Worm (Caenorhabditis elegans) whole organism, early embryonic: ENCODE measurements around the gene lbp-8.

Source experiments
- B0310.2 ChIP-seq: sonication (generic microtip); optimal IDR thresholded peaks from 2 replicates; lab custom pipeline; 2016; ENCODE audit warnings: mild to moderate bottlenecking, missing genetic modification characterization, missing compliant biosample characterization
- F13C5.2 ChIP-seq: sonication (generic microtip); optimal IDR thresholded peaks from 2 replicates; lab custom pipeline; 2017; ENCODE audit warnings: mild to moderate bottlenecking, missing genetic modification characterization, inconsistent platforms, missing compliant biosample characterization
- aly-1 ChIP-seq: sonication (generic microtip); optimal IDR thresholded peaks from 2 replicates; lab custom pipeline; 2016; ENCODE audit warnings: missing genetic modification characterization, missing compliant biosample characterization
- ama-1 ChIP-seq: fragments of 150-350 bp; optimal IDR thresholded peaks from 2 replicates; lab custom pipeline; 2014
- ceh-13 ChIP-seq: fragments of 200-800 bp; sonication (Bioruptor generic); optimal IDR thresholded peaks from 2 replicates; lab custom pipeline; 2018; ENCODE audit warnings: mild to moderate bottlenecking, missing genetic modification characterization, missing compliant biosample characterization
- ceh-36 ChIP-seq: sonication (generic microtip); optimal IDR thresholded peaks from 2 replicates; lab custom pipeline; 2016; ENCODE audit warnings: missing genetic modification characterization, inconsistent platforms, missing compliant biosample characterization
- ets-7 ChIP-seq: sonication (generic microtip); optimal IDR thresholded peaks from 2 replicates; lab custom pipeline; 2016; ENCODE audit warnings: missing genotype, missing genetic modification characterization, missing compliant biosample characterization
- flt-1 ChIP-seq: fragments of 200-800 bp; sonication (Bioruptor generic); IDR thresholded peaks from 2 replicates; pipeline ENCODE4 v1.3.6; 2022; ENCODE audit warnings: missing genetic modification characterization, missing compliant biosample characterization
- hmbx-1 ChIP-seq: sonication (generic microtip); optimal IDR thresholded peaks from 2 replicates; lab custom pipeline; 2016; ENCODE audit warnings: mild to moderate bottlenecking, missing genetic modification characterization, missing compliant biosample characterization
- hmg-4 ChIP-seq: fragments of 200-800 bp; sonication (Bioruptor generic); optimal IDR thresholded peaks from 2 replicates; lab custom pipeline; 2018; ENCODE audit warnings: mild to moderate bottlenecking, missing genetic modification characterization, missing compliant biosample characterization
- hnd-1 ChIP-seq: sonication (generic microtip); optimal IDR thresholded peaks from 2 replicates; lab custom pipeline; 2016; ENCODE audit warnings: missing genetic modification characterization, missing compliant biosample characterization
- pes-1 ChIP-seq: fragments of 200-800 bp; sonication (Bioruptor generic); IDR thresholded peaks from 2 replicates; pipeline ENCODE4 v1.3.6; 2022; ENCODE audit warnings: missing genetic modification reagents, missing genetic modification characterization, missing compliant biosample characterization
- scrt-1 ChIP-seq: fragments of 200-800 bp; sonication (Bioruptor generic); IDR thresholded peaks from 2 replicates; pipeline ENCODE4 v1.3.6; 2022; ENCODE audit warnings: missing genetic modification characterization, missing compliant biosample characterization
- sea-1 ChIP-seq: fragments of 200-800 bp; sonication (Bioruptor generic); conservative IDR thresholded peaks from 2 replicates; pipeline ENCODE4 v1.3.6; 2022; ENCODE audit warnings: missing genetic modification characterization, missing compliant biosample characterization
- tbx-11 ChIP-seq: fragments of 200-800 bp; sonication (Bioruptor generic); IDR thresholded peaks from 2 replicates; pipeline ENCODE4 v1.3.6; 2022; ENCODE audit warnings: missing genetic modification characterization, missing compliant biosample characterization
- tbx-37 ChIP-seq: fragments of 200-800 bp; sonication (Bioruptor generic); conservative IDR thresholded peaks from 2 replicates; pipeline ENCODE4 v1.3.6; 2022; ENCODE audit warnings: missing genetic modification reagents, missing genetic modification characterization, missing compliant biosample characterization
- tra-4 ChIP-seq: sonication (generic microtip); optimal IDR thresholded peaks from 2 replicates; lab custom pipeline; 2017; ENCODE audit warnings: missing genetic modification characterization, missing compliant biosample characterization

The lbp-8 gene

ce11 chrV:13898356-13898755 is 7.8 kb downstream of the lbp-8 start, which contains the start of gene cyp-35C1:
TSS of gene cyp-35C1 (minus strand) at chrV:13898487.
- TF ChIP-seq pes-1 = no peak
- no peak for TF ChIP-seq tbx-11 (GFP tag; lab: Robert Waterston, UW)
- TF ChIP-seq tbx-37 (GFP tag; lab: Robert Waterston, UW) = no peak
- TF ChIP-seq tra-4 (tag; lab: Kevin White, UChicago) = no peak
- TF ChIP-seq flt-1 (GFP tag; lab: Robert Waterston, UW) = no peak
- no peak for TF ChIP-seq ceh-13 (GFP tag; lab: Kevin White, UChicago)
- no peak for TF ChIP-seq hnd-1 (tag; lab: Kevin White, UChicago)
- no peak for TF ChIP-seq sea-1 (GFP tag; lab: Robert Waterston, UW)
- no peak for TF ChIP-seq hmbx-1 (tag; lab: Kevin White, UChicago)
- no peak for TF ChIP-seq ceh-36 (tag; lab: Kevin White, UChicago)
- TF ChIP-seq ama-1 (lab: Kevin White, UChicago) = no peak
- no peak for TF ChIP-seq ets-7 (tag; lab: Kevin White, UChicago)

DNA sequence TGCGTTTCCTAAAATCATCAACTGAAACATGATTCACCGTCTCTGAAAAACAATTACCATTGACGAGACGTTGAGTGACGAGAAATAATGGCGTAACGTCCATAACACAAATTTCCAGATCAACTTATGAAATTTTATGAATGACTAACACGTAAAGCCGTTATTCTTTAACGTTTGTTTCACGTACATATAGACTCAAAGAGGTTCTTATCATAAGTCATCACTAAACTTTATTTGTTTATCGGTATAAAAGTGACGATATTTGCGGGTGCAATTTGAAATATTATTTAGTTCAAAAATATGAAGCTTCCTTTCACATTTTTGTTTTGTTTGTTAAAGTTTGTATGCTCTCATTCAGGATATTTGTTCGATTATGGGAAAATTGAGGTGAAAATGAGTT is 8.6 kb downstream of the lbp-8 start, which contains the start of gene oac-3:
Gene oac-3 (plus strand): TSS at position 301 of the 400 bp plus-strand sequence.
- TF ChIP-seq ceh-13 (GFP tag; lab: Kevin White, UChicago) = no peak
- no peak for TF ChIP-seq tbx-11 (GFP tag; lab: Robert Waterston, UW)
- no peak for TF ChIP-seq sea-1 (GFP tag; lab: Robert Waterston, UW)

ce11 chrV:13902495-13902894 is 11.9 kb downstream of the lbp-8 start, which contains the start of gene C06B3.1:
TSS of gene C06B3.1 (plus strand) at chrV:13902795.
- TF ChIP-seq ets-7 (tag; lab: Kevin White, UChicago) (no peak), ama-1 (lab: Kevin White, UChicago) (no peak), F13C5.2 (tag; lab: Kevin White, UChicago) (no peak), ceh-36 (tag; lab: Kevin White, UChicago) (no peak), tbx-11 (GFP tag; lab: Robert Waterston, UW) (no peak), scrt-1 (GFP tag; lab: Robert Waterston, UW) (no peak), tra-4 (tag; lab: Kevin White, UChicago) (no peak), flt-1 (GFP tag; lab: Robert Waterston, UW) (no peak), hmbx-1 (tag; lab: Kevin White, UChicago) (no peak), hmg-4 (no peak), hnd-1 (tag; lab: Kevin White, UChicago) (no peak), B0310.2 (no peak), pes-1 (no peak), tbx-37 (GFP tag; lab: Robert Waterston, UW) (no peak), aly-1 (no peak), ceh-13 (GFP tag; lab: Kevin White, UChicago) (no peak), sea-1 (GFP tag; lab: Robert Waterston, UW) (no peak)

ce11 chrV:13904446-13904845 is 13.9 kb downstream of the lbp-8 start, which contains the start of gene stdh-3:
TSS of gene stdh-3 (plus strand) at chrV:13904611.
- TF ChIP-seq hmg-4 = no peak

ce11 chrV:13906166-13906565 is 15.6 kb downstream of the lbp-8 start, which contains the start of gene stdh-1:
TSS of gene stdh-1 (plus strand) at chrV:13906492.
- TF ChIP-seq aly-1 (no peak), flt-1 (GFP tag; lab: Robert Waterston, UW) (no peak), sea-1 (GFP tag; lab: Robert Waterston, UW) (no peak), F13C5.2 (tag; lab: Kevin White, UChicago) (no peak), ama-1 (lab: Kevin White, UChicago) (no peak), scrt-1 (GFP tag; lab: Robert Waterston, UW) (no peak), tbx-11 (GFP tag; lab: Robert Waterston, UW) (no peak), tbx-37 (GFP tag; lab: Robert Waterston, UW) (no peak)

- TF ChIP-seq B0310.2 = no peak
- TF ChIP-seq scrt-1 (GFP tag; lab: Robert Waterston, UW) = no peak
- TF ChIP-seq hmbx-1 (tag; lab: Kevin White, UChicago) = no peak
- TF ChIP-seq aly-1 = no peak
- no peak for TF ChIP-seq hmg-4
- TF ChIP-seq tbx-37 (GFP tag; lab: Robert Waterston, UW) = no peak
- TF ChIP-seq sea-1 (GFP tag; lab: Robert Waterston, UW) = no peak
These were observed 17.1 kb downstream of the lbp-8 start for ce11 chrV:13907557-13908104.

ce11 chrV:13908120-13908915 is 17.7 kb downstream of the lbp-8 start:
- no peak for TF ChIP-seq B0310.2
- no peak for TF ChIP-seq tbx-11 (GFP tag; lab: Robert Waterston, UW)
- no peak for TF ChIP-seq tra-4 (tag; lab: Kevin White, UChicago)

ce11 chrV:13908916-13909176 is 18.3 kb downstream of the lbp-8 start, which contains the start of gene C06B3.6:
TSS of gene C06B3.6 (minus strand) at chrV:13908967.
- TF ChIP-seq F13C5.2 (tag; lab: Kevin White, UChicago) (no peak), hmg-4 (no peak), ama-1 (lab: Kevin White, UChicago) (no peak), ets-7 (tag; lab: Kevin White, UChicago) (no peak), hnd-1 (tag; lab: Kevin White, UChicago) (no peak), tbx-37 (GFP tag; lab: Robert Waterston, UW) (no peak)
